Worm (Caenorhabditis elegans): ENCODE data around the gene arv-1.

Gene arv-1

DNA sequence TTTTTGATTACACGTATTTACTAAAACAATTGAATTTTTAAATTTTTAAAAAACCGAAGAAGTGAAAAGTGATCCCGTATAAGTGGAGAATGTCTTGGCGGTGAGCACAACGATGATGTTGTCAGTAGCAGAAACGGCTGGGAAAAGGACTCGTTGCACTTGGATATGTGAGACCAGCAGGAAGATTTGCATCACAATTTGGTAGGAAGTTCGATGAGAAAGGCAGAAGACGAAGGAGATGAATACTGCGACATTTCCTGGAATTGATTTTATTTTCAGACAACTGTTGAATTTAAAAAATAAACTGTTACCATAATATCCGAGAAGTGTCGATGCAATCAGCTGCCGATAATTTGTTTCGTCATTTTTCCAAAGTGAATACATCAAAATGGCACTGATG is 717 bp downstream of the arv-1 start, which contains the start of gene R05H5.4:
Gene R05H5.4, minus strand, starts transcription at position 101 of the 400 bp plus-strand sequence.
- TF ChIP-seq ztf-23 (GFP tag; IDR thresholded peaks at IDR 0.05) = no peak
- no peak for TF ChIP-seq ztf-29 (GFP tag; IDR thresholded peaks at IDR 0.05)
- no peak for TF ChIP-seq cog-1 (tag; optimal IDR thresholded peaks at IDR 0.05)
- no peak for TF ChIP-seq klf-2 (GFP tag; conservative IDR thresholded peaks at IDR 0.05)
- TF ChIP-seq med-1 (GFP tag; optimal IDR thresholded peaks at IDR 0.05; ENCODE audit: insufficient read depth) = no peak

DNA sequence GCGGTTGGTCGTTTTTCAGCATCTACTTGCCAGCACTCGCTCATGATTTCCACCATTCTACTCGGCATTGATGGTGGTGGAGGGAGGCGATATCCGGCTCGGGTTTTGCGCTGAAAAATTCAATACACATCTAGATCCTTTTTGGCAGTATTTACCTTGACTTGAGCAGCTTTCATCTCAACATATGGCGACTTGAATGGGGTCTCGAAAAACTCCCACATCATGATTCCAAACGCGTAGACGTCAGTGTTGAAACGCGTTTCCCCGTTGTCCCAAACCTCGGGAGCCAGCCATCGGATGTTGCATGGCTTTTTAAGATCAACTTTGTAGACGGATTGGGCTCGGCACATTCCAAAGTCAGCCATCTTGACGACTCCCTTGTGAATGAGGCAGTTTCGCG is 2.1 kb downstream of the arv-1 start:
- TF ChIP-seq ref-1 (GFP tag; conservative IDR thresholded peaks at IDR 0.05) = no peak
- no peak for TF ChIP-seq cog-1 (tag; optimal IDR thresholded peaks at IDR 0.05)
- TF ChIP-seq flt-1 (GFP tag; IDR thresholded peaks at IDR 0.05) = no peak
- no peak for TF ChIP-seq tab-1 (GFP tag; IDR thresholded peaks at IDR 0.05)
- TF ChIP-seq med-1 (GFP tag; optimal IDR thresholded peaks at IDR 0.05; ENCODE audit: insufficient read depth) = no peak
- no peak for TF ChIP-seq ztf-29 (GFP tag; IDR thresholded peaks at IDR 0.05)
- TF ChIP-seq klf-2 (GFP tag; conservative IDR thresholded peaks at IDR 0.05) = no peak
- TF ChIP-seq T22C8.4 (GFP tag; IDR thresholded peaks at IDR 0.05) = no peak
- TF ChIP-seq ztf-23 (GFP tag; IDR thresholded peaks at IDR 0.05) = no peak

DNA sequence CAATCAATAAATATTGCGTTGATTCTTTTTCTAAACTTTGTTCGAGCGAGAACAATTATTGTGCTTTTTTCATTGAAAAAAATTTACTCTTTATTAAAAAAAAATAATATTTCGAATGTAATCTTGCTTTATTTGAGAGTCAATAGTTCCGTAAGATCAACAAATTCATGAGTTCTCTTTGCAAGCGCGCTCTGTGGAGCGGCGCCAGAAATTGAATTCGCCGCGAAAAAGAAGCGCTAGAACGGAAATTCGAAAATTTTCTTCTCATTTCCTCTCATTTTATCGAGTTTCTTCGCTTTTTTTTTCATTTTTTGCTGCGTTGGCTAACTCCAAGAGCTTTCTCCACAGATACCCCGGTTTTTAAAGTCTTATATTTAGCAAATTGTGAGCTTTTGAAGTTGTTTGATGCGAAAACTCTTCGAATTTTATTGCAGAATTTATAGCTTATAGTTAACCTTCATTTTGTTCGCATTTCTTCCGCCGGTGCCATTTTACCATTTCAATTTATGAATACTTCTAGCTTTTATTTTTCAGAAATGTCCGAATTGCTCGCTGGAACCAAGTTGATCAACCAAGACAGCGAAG is 3.4 kb downstream of the arv-1 start, which contains the start of gene R05H5.3:
Gene R05H5.3, plus strand, starts transcription at position 535 of the 585 bp plus-strand sequence.
- no peak for TF ChIP-seq med-1 (GFP tag; optimal IDR thresholded peaks at IDR 0.05; ENCODE audit: insufficient read depth)
- TF ChIP-seq ref-1 (GFP tag; conservative IDR thresholded peaks at IDR 0.05) = no peak
- no peak for TF ChIP-seq T22C8.4 (GFP tag; IDR thresholded peaks at IDR 0.05)
- no peak for TF ChIP-seq ztf-23 (GFP tag; IDR thresholded peaks at IDR 0.05)
- no peak for TF ChIP-seq klf-2 (GFP tag; conservative IDR thresholded peaks at IDR 0.05)
- no peak for TF ChIP-seq ztf-29 (GFP tag; IDR thresholded peaks at IDR 0.05)
- TF ChIP-seq flt-1 (GFP tag; IDR thresholded peaks at IDR 0.05) = no peak
- no peak for TF ChIP-seq cog-1 (tag; optimal IDR thresholded peaks at IDR 0.05)
- TF ChIP-seq tab-1 (GFP tag; IDR thresholded peaks at IDR 0.05) = no peak

DNA sequence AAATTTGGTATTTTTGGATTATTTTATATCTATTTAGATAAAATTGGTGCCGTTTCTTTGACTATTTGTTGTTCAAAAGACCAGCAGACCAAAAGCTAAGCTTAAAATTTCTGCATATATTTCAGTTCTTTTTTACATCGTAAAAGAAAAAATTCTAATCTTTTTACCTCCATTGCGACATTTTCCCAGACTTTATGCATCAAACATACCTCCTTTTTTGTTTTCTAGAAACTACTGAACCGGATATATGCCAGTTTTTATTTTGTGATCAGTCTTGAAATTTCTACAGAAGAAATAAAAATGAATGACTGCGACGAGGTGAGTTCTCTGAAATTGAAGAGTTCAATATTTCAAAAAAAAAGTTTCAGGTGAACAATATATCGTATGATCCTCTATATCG is 6.0 kb downstream of the arv-1 start, which contains the start of gene srb-6:
Gene srb-6, plus strand, starts transcription at position 301 of the 400 bp plus-strand sequence.
- TF ChIP-seq cog-1 (tag; optimal IDR thresholded peaks at IDR 0.05) (no peak), tab-1 (GFP tag; IDR thresholded peaks at IDR 0.05) (no peak), T22C8.4 (GFP tag; IDR thresholded peaks at IDR 0.05) (no peak), klf-2 (GFP tag; conservative IDR thresholded peaks at IDR 0.05) (no peak), ztf-23 (GFP tag; IDR thresholded peaks at IDR 0.05) (no peak), ref-1 (GFP tag; conservative IDR thresholded peaks at IDR 0.05) (no peak), med-1 (GFP tag; optimal IDR thresholded peaks at IDR 0.05; ENCODE audit: insufficient read depth) (no peak), ztf-29 (GFP tag; IDR thresholded peaks at IDR 0.05) (no peak), flt-1 (GFP tag; IDR thresholded peaks at IDR 0.05) (no peak)

DNA sequence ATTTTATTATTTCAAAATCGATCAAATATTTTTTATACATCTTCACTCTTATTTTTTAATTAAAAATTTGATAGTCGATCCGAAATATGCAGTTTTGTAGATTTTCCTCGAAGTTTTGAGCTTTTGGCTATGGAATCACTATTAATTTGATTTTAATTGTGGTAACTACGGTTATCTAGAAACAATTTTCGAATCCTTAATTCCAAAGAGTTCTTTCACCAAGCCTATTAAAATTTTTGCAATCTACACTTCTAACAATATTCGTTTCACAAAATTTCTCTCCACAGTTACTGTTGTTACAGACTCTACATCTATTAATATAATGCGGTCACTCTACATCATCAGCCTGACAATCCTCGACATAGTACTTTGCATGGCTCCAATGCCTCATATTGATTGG is 8.4 kb downstream of the arv-1 start, which contains the start of gene R05H5.7:
Gene R05H5.7, plus strand, starts transcription at position 301 of the 400 bp plus-strand sequence.
- TF ChIP-seq cog-1 (tag; optimal IDR thresholded peaks at IDR 0.05) (no peak), ref-1 (GFP tag; conservative IDR thresholded peaks at IDR 0.05) (no peak), ztf-29 (GFP tag; IDR thresholded peaks at IDR 0.05) (no peak), T22C8.4 (GFP tag; IDR thresholded peaks at IDR 0.05) (no peak), ztf-23 (GFP tag; IDR thresholded peaks at IDR 0.05) (no peak), flt-1 (GFP tag; IDR thresholded peaks at IDR 0.05) (no peak), klf-2 (GFP tag; conservative IDR thresholded peaks at IDR 0.05) (no peak)

DNA sequence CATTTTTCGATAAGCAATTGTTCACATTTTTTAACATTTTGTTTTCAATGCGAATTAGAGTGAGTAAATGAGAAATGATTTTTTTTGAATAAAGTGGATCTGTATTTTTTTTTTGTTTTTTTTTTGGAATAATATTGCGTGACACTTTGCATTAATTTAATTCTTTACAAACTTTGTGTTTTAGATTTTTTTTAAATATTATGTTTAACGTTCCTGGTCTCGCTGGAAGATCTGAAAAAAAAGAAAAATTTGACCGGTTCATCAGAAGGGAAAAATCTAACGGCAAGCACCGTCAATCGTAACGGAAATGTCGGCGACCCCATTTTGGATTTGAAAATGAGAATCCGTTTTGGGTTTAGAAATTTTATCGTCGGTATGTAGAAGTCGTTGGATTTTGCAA is 11.3 kb downstream of the arv-1 start, which contains the start of gene cdc-25.4:
Gene cdc-25.4, minus strand, starts transcription at position 101 of the 400 bp plus-strand sequence.
- TF ChIP-seq T22C8.4 (GFP tag; IDR thresholded peaks at IDR 0.05) = no peak
- no peak for TF ChIP-seq ztf-23 (GFP tag; IDR thresholded peaks at IDR 0.05)
- no peak for TF ChIP-seq tab-1 (GFP tag; IDR thresholded peaks at IDR 0.05)
- no peak for TF ChIP-seq ref-1 (GFP tag; conservative IDR thresholded peaks at IDR 0.05)
- no peak for TF ChIP-seq med-1 (GFP tag; optimal IDR thresholded peaks at IDR 0.05; ENCODE audit: insufficient read depth)
- TF ChIP-seq ztf-29 (GFP tag; IDR thresholded peaks at IDR 0.05) = no peak
- no peak for TF ChIP-seq flt-1 (GFP tag; IDR thresholded peaks at IDR 0.05)
- no peak for TF ChIP-seq klf-2 (GFP tag; conservative IDR thresholded peaks at IDR 0.05)
- TF ChIP-seq cog-1 (tag; optimal IDR thresholded peaks at IDR 0.05) = no peak

DNA sequence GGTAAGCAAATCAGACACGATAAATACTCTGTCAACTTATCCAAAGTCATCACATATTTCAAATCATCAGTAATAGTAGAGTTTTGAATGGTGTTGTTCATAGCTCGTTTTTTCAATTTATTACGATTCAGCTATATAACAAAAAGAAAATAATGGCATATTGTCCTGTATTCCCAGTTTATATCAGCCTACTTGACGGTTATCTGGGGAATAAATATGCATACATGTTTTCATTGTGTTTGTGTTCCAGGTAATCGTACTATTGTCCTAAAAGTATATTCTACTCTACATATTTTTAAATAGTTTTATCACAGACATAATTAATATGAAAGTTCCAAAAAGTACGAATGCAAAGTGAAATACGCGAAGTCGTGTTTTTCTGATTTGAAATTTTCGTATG is 12.8 kb downstream of the arv-1 start, which contains the start of gene srd-2:
Gene srd-2, minus strand, starts transcription at position 101 of the 400 bp plus-strand sequence.
- TF ChIP-seq klf-2 (GFP tag; conservative IDR thresholded peaks at IDR 0.05) (no peak), med-1 (GFP tag; optimal IDR thresholded peaks at IDR 0.05; ENCODE audit: insufficient read depth) (no peak), cog-1 (tag; optimal IDR thresholded peaks at IDR 0.05) (no peak), T22C8.4 (GFP tag; IDR thresholded peaks at IDR 0.05) (no peak), tab-1 (GFP tag; IDR thresholded peaks at IDR 0.05) (no peak), ztf-29 (GFP tag; IDR thresholded peaks at IDR 0.05) (no peak), flt-1 (GFP tag; IDR thresholded peaks at IDR 0.05) (no peak), ztf-23 (GFP tag; IDR thresholded peaks at IDR 0.05) (no peak)

DNA sequence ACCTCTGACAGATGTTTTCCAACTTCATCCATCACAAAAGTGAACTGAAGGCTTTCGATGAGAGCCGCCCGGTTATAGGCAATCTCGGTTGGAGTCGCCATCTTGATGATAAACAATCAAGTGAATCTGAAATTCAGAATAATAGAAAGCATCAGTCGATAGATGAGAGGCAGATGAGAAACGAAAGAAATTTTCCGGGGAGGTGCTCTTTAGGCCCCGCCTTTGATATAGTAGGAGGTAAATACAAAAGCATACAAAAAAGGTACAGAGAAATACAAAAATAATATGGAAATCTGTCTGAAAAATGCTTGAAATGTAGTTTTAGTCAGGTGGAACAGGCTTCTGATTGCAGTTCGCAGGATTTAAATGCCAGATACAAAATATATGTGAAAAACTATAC is 18.0 kb downstream of the arv-1 start, which contains the start of gene srd-1:
Gene srd-1, minus strand, starts transcription at position 101 of the 400 bp plus-strand sequence.
- TF ChIP-seq med-1 (GFP tag; optimal IDR thresholded peaks at IDR 0.05; ENCODE audit: insufficient read depth) (no peak), ztf-23 (GFP tag; IDR thresholded peaks at IDR 0.05) (no peak), ref-1 (GFP tag; conservative IDR thresholded peaks at IDR 0.05) (no peak), T22C8.4 (GFP tag; IDR thresholded peaks at IDR 0.05) (no peak), tab-1 (GFP tag; IDR thresholded peaks at IDR 0.05) (no peak), flt-1 (GFP tag; IDR thresholded peaks at IDR 0.05) (no peak), cog-1 (tag; optimal IDR thresholded peaks at IDR 0.05) (no peak), klf-2 (GFP tag; conservative IDR thresholded peaks at IDR 0.05) (no peak), ztf-29 (GFP tag; IDR thresholded peaks at IDR 0.05) (no peak)

DNA sequence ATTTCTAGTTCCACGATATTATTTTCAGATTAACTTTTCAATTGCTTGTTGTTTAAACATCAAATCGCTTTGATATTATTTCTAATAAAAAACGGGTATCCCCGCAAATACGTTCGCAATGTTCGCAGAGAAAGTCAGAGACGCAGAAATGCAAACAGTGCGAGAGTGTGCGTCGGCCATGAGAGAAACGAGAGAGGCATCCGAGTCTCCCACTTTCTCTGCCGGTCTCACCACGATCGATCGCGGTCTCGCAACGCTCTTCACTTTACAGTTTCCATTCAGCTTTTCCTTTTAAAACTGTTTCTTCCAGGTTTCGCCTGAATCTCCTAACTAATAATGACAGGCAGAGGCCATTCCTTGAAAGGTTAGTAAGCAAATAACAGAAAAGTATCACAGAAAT is 26.3 kb downstream of the arv-1 start, which contains the start of gene F33H1.4:
Gene F33H1.4, plus strand, starts transcription at position 311 of the 400 bp plus-strand sequence.
- no peak for TF ChIP-seq ref-1 (GFP tag; conservative IDR thresholded peaks at IDR 0.05)
- TF ChIP-seq ztf-29 (GFP tag; IDR thresholded peaks at IDR 0.05) = no peak
- TF ChIP-seq T22C8.4 (GFP tag; IDR thresholded peaks at IDR 0.05) = peak; percentile 37; the same call in 1 of the 2 replicates
- TF ChIP-seq cog-1 (tag; optimal IDR thresholded peaks at IDR 0.05) = no peak
- no peak for TF ChIP-seq klf-2 (GFP tag; conservative IDR thresholded peaks at IDR 0.05)
- no peak for TF ChIP-seq flt-1 (GFP tag; IDR thresholded peaks at IDR 0.05)
- TF ChIP-seq tab-1 (GFP tag; IDR thresholded peaks at IDR 0.05) = no peak
- TF ChIP-seq ztf-23 (GFP tag; IDR thresholded peaks at IDR 0.05) = no peak
